Worm (Caenorhabditis elegans) whole organism, L1 larva: ENCODE data around the gene Y119D3B.12.

Source experiments
- C04F5.9 ChIP-seq: sonication (generic microtip); optimal IDR thresholded peaks from 2 replicates; lab custom pipeline; 2016; ENCODE audit warnings: missing genetic modification characterization, missing compliant biosample characterization
- Y116A8C.19 ChIP-seq: sonication (generic microtip); optimal IDR thresholded peaks from 2 replicates; lab custom pipeline; 2016; ENCODE audit warnings: missing compliant biosample characterization, missing genetic modification characterization, borderline replicate concordance
- alr-1 ChIP-seq: fragments of 200-800 bp; sonication (Bioruptor generic); optimal IDR thresholded peaks from 2 replicates; lab custom pipeline; 2018; ENCODE audit warnings: borderline replicate concordance, mild to moderate bottlenecking, missing genetic modification characterization, missing compliant biosample characterization
- ceh-8 ChIP-seq: fragments of 200-800 bp; sonication (Bioruptor generic); optimal IDR thresholded peaks from 2 replicates; lab custom pipeline; 2018; ENCODE audit warnings: mild to moderate bottlenecking, missing genetic modification characterization, moderate library complexity, missing compliant biosample characterization
- dpl-1 ChIP-seq, 3 experiments: fragments of 150-350 bp in 2 of 3; sonication (generic microtip) in 1 of 3; optimal IDR thresholded peaks; 2 replicates each; lab custom pipeline; 2014 to 2017; ENCODE audit warnings: missing biosample characterization in 3 of 3, missing genetic modification characterization in 3 of 3, missing genetic modification reagents in 3 of 3
- dsc-1 ChIP-seq: sonication (generic microtip); optimal IDR thresholded peaks from 2 replicates; lab custom pipeline; 2016; ENCODE audit warnings: mild to moderate bottlenecking, missing genetic modification characterization, missing compliant biosample characterization
- efl-1 ChIP-seq, 4 experiments: fragments of 150-350 bp; optimal IDR thresholded peaks in 3 of 4; peaks in 1 of 4; 1 replicate in 1 of 4; 2 replicates in 3 of 4; lab custom pipeline; 2014; ENCODE audit warnings: missing biosample characterization in 2 of 4, missing genetic modification characterization in 2 of 4, missing genetic modification reagents in 2 of 4
- elt-2 ChIP-seq: sonication (generic microtip); optimal IDR thresholded peaks from 2 replicates; lab custom pipeline; 2016; ENCODE audit warnings: missing genetic modification characterization, mild to moderate bottlenecking, inconsistent platforms, missing compliant biosample characterization, missing genetic modification reagents
- ets-5 ChIP-seq: fragments of 200-800 bp; sonication (Bioruptor generic); IDR thresholded peaks from 2 replicates; pipeline ENCODE4 v1.3.6; 2022; ENCODE audit warnings: missing genetic modification characterization, missing compliant biosample characterization
- fkh-4 ChIP-seq: sonication (generic microtip); optimal IDR thresholded peaks from 2 replicates; lab custom pipeline; 2016; ENCODE audit warnings: missing compliant biosample characterization, missing genetic modification characterization, borderline replicate concordance
- fos-1 ChIP-seq: fragments of 150-350 bp; optimal IDR thresholded peaks from 2 replicates; lab custom pipeline; 2014; ENCODE audit warnings: missing biosample characterization, missing genetic modification characterization
- hlh-17 ChIP-seq: fragments of 200-800 bp; sonication (Bioruptor generic); optimal IDR thresholded peaks from 2 replicates; lab custom pipeline; 2018; ENCODE audit warnings: missing genetic modification characterization, mild to moderate bottlenecking, missing compliant biosample characterization, moderate library complexity, borderline replicate concordance
- hlh-4 ChIP-seq: sonication (generic microtip); optimal IDR thresholded peaks from 2 replicates; lab custom pipeline; 2016; ENCODE audit warnings: mild to moderate bottlenecking, missing genetic modification characterization, missing compliant biosample characterization
- hpl-2 ChIP-seq: fragments of 150-350 bp; optimal IDR thresholded peaks from 2 replicates; lab custom pipeline; 2014; ENCODE audit warnings: missing biosample characterization, missing genetic modification reagents, missing genetic modification characterization
- lin-14 ChIP-seq: fragments of 200-800 bp; sonication (Bioruptor generic); optimal IDR thresholded peaks from 2 replicates; lab custom pipeline; 2018; ENCODE audit warnings: mild to moderate bottlenecking, missing genetic modification characterization, moderate library complexity, missing compliant biosample characterization
- lin-15B ChIP-seq: fragments of 150-350 bp; sonication (generic microtip); optimal IDR thresholded peaks from 3 replicates; lab custom pipeline; 2014; ENCODE audit warnings: missing biosample characterization, missing genetic modification characterization
- lir-3 ChIP-seq: sonication (generic microtip); optimal IDR thresholded peaks from 2 replicates; lab custom pipeline; 2016; ENCODE audit warnings: mild to moderate bottlenecking, missing genetic modification characterization, moderate library complexity, missing compliant biosample characterization; ENCODE audit not compliant: poor library complexity
- lsy-2 ChIP-seq, 2 experiments: fragments of 150-350 bp; optimal IDR thresholded peaks; 2 replicates each; lab custom pipeline; 2014; ENCODE audit warnings: missing biosample characterization in 2 of 2, missing genetic modification characterization in 2 of 2
- mef-2 ChIP-seq: fragments of 150-350 bp; optimal IDR thresholded peaks from 2 replicates; lab custom pipeline; 2014; ENCODE audit warnings: missing biosample characterization, missing genetic modification characterization
- nhr-20 ChIP-seq: sonication (generic microtip); optimal IDR thresholded peaks from 2 replicates; lab custom pipeline; 2016; ENCODE audit warnings: mild to moderate bottlenecking, missing genetic modification characterization, missing compliant biosample characterization
- nhr-47 ChIP-seq: sonication (generic microtip); optimal IDR thresholded peaks from 2 replicates; lab custom pipeline; 2016; ENCODE audit warnings: mild to moderate bottlenecking, missing genetic modification characterization, moderate library complexity, missing compliant biosample characterization
- nhr-71 ChIP-seq: sonication (generic microtip); optimal IDR thresholded peaks from 2 replicates; lab custom pipeline; 2016; ENCODE audit warnings: mild to moderate bottlenecking, missing genetic modification characterization, moderate library complexity, missing compliant biosample characterization
- nhr-77 ChIP-seq: fragments of 150-350 bp; optimal IDR thresholded peaks from 2 replicates; lab custom pipeline; 2014; ENCODE audit warnings: missing biosample characterization, missing genetic modification characterization
- nhr-84 ChIP-seq: sonication (generic microtip); optimal IDR thresholded peaks from 2 replicates; lab custom pipeline; 2017; ENCODE audit warnings: missing biosample characterization, missing genetic modification characterization
- nhr-85 ChIP-seq: sonication (generic microtip); peaks from one replicate; lab custom pipeline; 2016; ENCODE audit warnings: missing genetic modification characterization, inconsistent platforms, missing compliant biosample characterization
- nhr-90 ChIP-seq: sonication (generic microtip); optimal IDR thresholded peaks from 2 replicates; lab custom pipeline; 2016; ENCODE audit warnings: mild to moderate bottlenecking, missing genetic modification characterization, missing compliant biosample characterization; ENCODE audit not compliant: poor library complexity
- pag-3 ChIP-seq: sonication (generic microtip); optimal IDR thresholded peaks from 2 replicates; lab custom pipeline; 2017; ENCODE audit warnings: missing genetic modification characterization, mild to moderate bottlenecking, missing compliant biosample characterization, antibody characterized with exemption, borderline replicate concordance; ENCODE audit not compliant: insufficient read depth
- pax-3 ChIP-seq: fragments of 200-800 bp; sonication (Bioruptor generic); optimal IDR thresholded peaks from 2 replicates; lab custom pipeline; 2018; ENCODE audit warnings: mild to moderate bottlenecking, missing genetic modification characterization, moderate library complexity, missing compliant biosample characterization
- snu-23 ChIP-seq: sonication (generic microtip); optimal IDR thresholded peaks from 2 replicates; lab custom pipeline; 2016; ENCODE audit warnings: missing genetic modification characterization, missing compliant biosample characterization
- swsn-7 ChIP-seq: sonication (generic microtip); optimal IDR thresholded peaks from 2 replicates; lab custom pipeline; 2016; ENCODE audit warnings: missing genetic modification characterization, missing compliant biosample characterization
- tbx-2 ChIP-seq: sonication (generic microtip); optimal IDR thresholded peaks from 2 replicates; lab custom pipeline; 2016; ENCODE audit warnings: missing genetic modification characterization, missing compliant biosample characterization
- unc-62 ChIP-seq: fragments of 150-350 bp; optimal IDR thresholded peaks from 2 replicates; lab custom pipeline; 2014; ENCODE audit warnings: missing biosample characterization, missing genetic modification reagents, missing genetic modification characterization
- unc-98 ChIP-seq: fragments of 200-800 bp; sonication (Bioruptor generic); IDR thresholded peaks from 2 replicates; pipeline ENCODE4 v1.3.6; 2022; ENCODE audit warnings: missing genetic modification characterization, missing compliant biosample characterization
- vab-15 ChIP-seq: sonication (generic microtip); optimal IDR thresholded peaks from 2 replicates; lab custom pipeline; 2017; ENCODE audit warnings: missing genotype, mild to moderate bottlenecking, missing genetic modification characterization, missing compliant biosample characterization
- xbp-1 ChIP-seq: sonication (generic microtip); optimal IDR thresholded peaks from 2 replicates; lab custom pipeline; 2016; ENCODE audit warnings: missing genetic modification characterization, missing compliant biosample characterization
- ztf-4 ChIP-seq: fragments of 150-350 bp; optimal IDR thresholded peaks from 2 replicates; lab custom pipeline; 2014; ENCODE audit warnings: missing biosample characterization, missing genetic modification characterization

Y119D3B.12 gene

DNA sequence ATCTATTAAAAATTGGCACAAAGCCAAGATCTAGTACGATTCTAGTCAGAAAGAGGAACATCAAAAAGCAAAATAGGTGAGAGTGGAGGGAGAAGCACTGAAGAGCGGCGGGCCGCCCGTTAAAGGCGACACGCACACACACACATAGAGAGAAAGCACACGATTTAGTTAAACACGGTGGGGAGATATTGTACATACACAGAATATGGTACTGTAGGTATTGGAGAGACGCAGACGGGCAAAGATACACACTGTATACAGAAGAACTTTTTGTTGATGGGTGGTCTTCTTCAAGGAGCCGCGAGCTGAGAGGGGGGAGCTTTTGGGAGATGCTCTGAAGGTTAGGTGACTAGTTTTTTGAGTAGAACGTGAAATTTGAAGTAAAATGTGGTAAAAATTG, 23.9 kb downstream of the Y119D3B.12 start:
- TF ChIP-seq efl-1 (optimal IDR thresholded peaks at IDR 0.05; lab: Kevin White, UChicago) (no peak), efl-1 (GFP tag; optimal IDR thresholded peaks at IDR 0.05 in 1 of 2; lab: Kevin White, UChicago) (peak in 1 of 2 experiments; percentile 74), lir-3 (tag; lab: Kevin White, UChicago) (no peak), nhr-20 (tag; lab: Kevin White, UChicago) (peak; percentile 19), nhr-77 (peak; percentile 12), tbx-2 (tag; lab: Kevin White, UChicago) (peak; percentile 9), alr-1 (tag; lab: Kevin White, UChicago) (no peak), C04F5.9 (tag; lab: Kevin White, UChicago) (no peak), nhr-71 (tag; lab: Kevin White, UChicago) (peak; percentile 0), ceh-8 (no peak), hlh-4 (tag; lab: Kevin White, UChicago) (no peak), unc-62 (no peak), lin-14 (GFP tag; lab: Kevin White, UChicago) (peak; percentile 24), ets-5 (GFP tag; lab: Robert Waterston, UW) (no peak), mef-2 (tag; lab: Kevin White, UChicago) (no peak), lsy-2 (tag; optimal IDR thresholded peaks at IDR 0.05; lab: Kevin White, UChicago) (peak in 1 of 2 experiments; percentile 18), ztf-4 (tag; lab: Kevin White, UChicago) (no peak), swsn-7 (no peak), snu-23 (GFP tag; lab: Kevin White, UChicago) (no peak)

DNA sequence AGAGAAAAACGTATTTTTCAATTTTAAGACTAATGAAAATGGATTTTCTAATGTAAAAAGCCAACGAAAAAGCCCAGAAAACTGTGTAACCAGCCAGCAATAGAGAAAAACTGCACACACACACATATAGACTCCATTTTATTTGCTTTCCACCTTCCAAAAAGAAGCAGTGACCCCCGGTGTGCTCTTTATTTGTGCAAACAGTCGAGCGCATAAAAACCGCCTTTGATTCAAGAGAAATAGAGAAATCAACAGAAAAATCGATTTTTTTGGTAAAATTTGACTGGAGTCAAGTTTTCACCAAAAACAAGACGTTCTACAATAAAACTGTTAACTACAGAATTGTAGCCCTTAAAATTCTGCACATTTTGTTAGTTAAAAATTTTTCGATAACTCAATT, 26.2 kb downstream of the Y119D3B.12 start:
- TF ChIP-seq nhr-47 (no peak), elt-2 (tag; lab: Kevin White, UChicago) (no peak), lin-15B (no peak)
- TF ChIP-seq, all 84 proteins: peak for 0

DNA sequence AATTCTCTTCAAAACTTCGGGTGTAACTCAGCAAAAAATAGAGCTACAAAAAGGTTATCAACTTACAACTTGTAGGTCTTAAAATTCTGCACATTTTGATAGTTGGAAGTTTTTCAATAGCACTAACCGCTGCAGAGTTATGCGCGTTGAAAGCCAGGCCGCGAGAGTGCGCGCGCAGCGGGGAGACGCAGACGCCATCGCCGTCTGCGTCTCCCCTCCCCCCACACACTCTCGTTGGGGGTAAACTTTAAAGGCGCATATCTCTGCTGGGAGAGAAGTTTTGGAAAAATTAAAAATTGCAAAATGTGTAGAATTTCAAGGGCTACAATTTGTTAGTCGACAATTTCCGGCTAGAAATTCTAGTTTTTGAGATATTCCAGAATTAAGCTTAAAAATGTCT, 27.2 kb downstream of the Y119D3B.12 start:
- TF ChIP-seq lir-3 (tag; lab: Kevin White, UChicago) (no peak), unc-98 (GFP tag; lab: Robert Waterston, UW) (no peak), lin-14 (GFP tag; lab: Kevin White, UChicago) (no peak), pag-3 (tag; lab: Kevin White, UChicago) (no peak), unc-62 (no peak), hpl-2 (no peak), hlh-17 (GFP tag; lab: Kevin White, UChicago) (no peak), fkh-4 (no peak), nhr-71 (tag; lab: Kevin White, UChicago) (no peak), efl-1 (optimal IDR thresholded peaks at IDR 0.05; lab: Kevin White, UChicago) (no peak), efl-1 (GFP tag; optimal IDR thresholded peaks at IDR 0.05 in 1 of 2; lab: Kevin White, UChicago) (no peak), dsc-1 (no peak), dpl-1 (GFP tag; optimal IDR thresholded peaks at IDR 0.05; lab: Kevin White, UChicago) (no peak), pax-3 (no peak)

DNA sequence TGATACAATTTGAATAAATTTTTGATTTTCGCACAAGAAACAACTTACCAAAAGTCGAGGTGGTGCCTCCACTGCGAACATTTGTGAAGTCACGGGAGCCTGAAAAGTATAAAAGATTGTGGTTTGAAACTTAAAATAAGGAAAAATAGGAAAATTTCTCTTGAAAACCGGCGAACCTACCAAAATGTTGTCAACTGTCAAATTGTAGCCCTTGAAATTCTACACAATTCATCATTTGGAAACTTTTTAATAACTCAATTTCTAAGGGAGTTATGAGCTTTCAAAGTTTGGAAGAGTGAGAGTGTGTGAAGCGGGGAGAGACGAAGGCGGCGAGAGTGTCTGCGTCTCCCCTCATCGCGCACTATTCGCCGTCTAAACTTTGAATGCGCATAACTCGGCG, 27.8 kb downstream of the Y119D3B.12 start, which contains the start of gene pes-4:
TSS of gene pes-4 (minus strand) at position 101 of the 400 bp plus-strand sequence.
- TF ChIP-seq nhr-85 (tag; lab: Kevin White, UChicago) (no peak), fos-1 (no peak), nhr-90 (tag; lab: Kevin White, UChicago) (no peak), xbp-1 (no peak), nhr-84 (tag; lab: Kevin White, UChicago) (no peak), swsn-7 (no peak), vab-15 (no peak), Y116A8C.19 (no peak), pag-3 (tag; lab: Kevin White, UChicago) (no peak)
